Worm (Caenorhabditis elegans) whole organism, early embryonic: ENCODE results near the gene C16C8.20.
A peak's percentile ranks its signal among the peaks of the same experiment; 100 is the strongest.

ENCODE experiments used
- ama-1 ChIP-seq: fragments of 150-350 bp; optimal IDR thresholded peaks from 2 replicates; lab custom pipeline; 2014
- flt-1 ChIP-seq: fragments of 200-800 bp; sonication (Bioruptor generic); IDR thresholded peaks from 2 replicates; pipeline ENCODE4 v1.3.6; 2022; ENCODE audit warnings: missing genetic modification characterization, missing compliant biosample characterization
- hnd-1 ChIP-seq: sonication (generic microtip); optimal IDR thresholded peaks from 2 replicates; lab custom pipeline; 2016; ENCODE audit warnings: missing genetic modification characterization, missing compliant biosample characterization
- pes-1 ChIP-seq: fragments of 200-800 bp; sonication (Bioruptor generic); IDR thresholded peaks from 2 replicates; pipeline ENCODE4 v1.3.6; 2022; ENCODE audit warnings: missing genetic modification reagents, missing genetic modification characterization, missing compliant biosample characterization
- scrt-1 ChIP-seq: fragments of 200-800 bp; sonication (Bioruptor generic); IDR thresholded peaks from 2 replicates; pipeline ENCODE4 v1.3.6; 2022; ENCODE audit warnings: missing genetic modification characterization, missing compliant biosample characterization
- sea-1 ChIP-seq: fragments of 200-800 bp; sonication (Bioruptor generic); conservative IDR thresholded peaks from 2 replicates; pipeline ENCODE4 v1.3.6; 2022; ENCODE audit warnings: missing genetic modification characterization, missing compliant biosample characterization

DNA sequence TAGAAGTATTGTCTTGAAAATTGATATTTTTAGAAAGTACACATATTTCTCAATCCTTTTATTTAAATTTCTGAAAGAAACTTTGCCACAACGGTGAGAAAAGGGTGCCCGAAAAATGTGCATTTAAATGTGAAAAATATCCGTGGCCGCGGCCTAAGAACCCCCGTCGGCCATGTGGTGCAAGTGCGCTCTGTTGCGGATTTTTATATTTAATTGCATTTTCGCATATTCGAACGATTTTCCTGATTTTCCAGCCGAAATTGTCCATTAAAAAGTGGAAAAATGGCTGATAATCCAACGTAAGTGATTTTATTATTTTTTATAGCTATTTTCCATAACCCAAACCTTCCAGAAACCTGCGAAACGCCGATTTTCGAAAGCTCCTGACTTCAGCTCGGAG, 35.5 kb downstream of the C16C8.20 start, which contains the start of gene smu-2:
- TF ChIP-seq flt-1 (GFP tag; lab: Robert Waterston, UW) = 0 out of 2 replicates have a peak, but pooled peaks have one; percentile 17
- no peak for TF ChIP-seq scrt-1 (GFP tag; lab: Robert Waterston, UW)
- no peak for TF ChIP-seq ama-1 (lab: Kevin White, UChicago)
- 0 out of 2 replicates have a peak, but pooled peaks have one; percentile 6 for TF ChIP-seq sea-1 (GFP tag; lab: Robert Waterston, UW)
- no peak for TF ChIP-seq hnd-1 (tag; lab: Kevin White, UChicago)
- TF ChIP-seq pes-1 (GFP tag; lab: Robert Waterston, UW) = peak; percentile 61; the same call in 1 of the 2 replicates
